Fruit fly (Drosophila melanogaster) S2 (cell line): ENCODE measurements around the gene CG45012.

Source experiments
- CG8478 ChIP-seq: fragments of >200 bp; optimal IDR thresholded peaks from 2 replicates; lab custom pipeline; 2018
- CTCF ChIP-seq, 2 experiments: fragments of >200 bp; optimal IDR thresholded peaks; 2 replicates each; lab custom pipeline; 2018

DNA sequence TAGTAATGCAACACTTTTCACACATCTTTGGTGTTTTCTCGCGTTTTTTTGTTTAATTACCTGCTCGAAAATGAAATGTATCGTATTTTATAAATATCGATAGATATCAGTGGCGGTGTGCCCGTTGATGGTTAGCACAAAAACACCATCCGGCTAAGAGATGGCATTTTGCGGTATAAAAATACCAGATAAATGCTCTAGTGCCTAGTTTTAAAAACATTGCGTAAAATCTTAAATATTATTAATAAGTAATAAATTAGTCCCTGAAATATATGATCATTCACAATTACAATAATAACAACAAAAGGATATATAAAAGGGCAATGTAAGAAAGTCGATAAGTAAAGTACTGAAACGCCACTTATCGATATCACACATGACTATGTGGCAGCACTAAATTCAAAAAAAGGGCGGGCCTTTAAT lies 20.7 kb upstream of the CG45012 start, which contains the start of gene CycY:
- no peak for TF ChIP-seq CTCF (optimal IDR thresholded peaks at IDR 0.05; lab: Kevin White, UChicago)
- TF ChIP-seq CG8478 (lab: Kevin White, UChicago), result no peak
